2 worm cellular contexts compared by ENCODE assay signal in genomic region chrII:14275045-14275444, ce11.
TF ChIP-seq lines count a peak whose summit lies in the region.

No protein-coding gene starts in this region.

TF ChIP-seq in whole organism, L4 larva, 104 proteins besides CTCF, POLR2A, EP300 and RAD21:
- 0 out of 2 replicates have a peak, but pooled peaks have one; percentile 10 for TF ChIP-seq set-16 (GFP tag; IDR thresholded peaks at IDR 0.05; lab: Robert Waterston, UW)
- peak; percentile 71; the same call in 1 of the 2 replicates for TF ChIP-seq nhr-42 (GFP tag; IDR thresholded peaks at IDR 0.05; lab: Robert Waterston, UW)

TF ChIP-seq in whole organism, young adult, 124 proteins besides CTCF, POLR2A, EP300 and RAD21:
- TF ChIP-seq nfyb-1 (GFP tag; IDR thresholded peaks at IDR 0.05; lab: Robert Waterston, UW) (0 out of 2 replicates have a peak, but pooled peaks have one; percentile 18), cebp-2 (GFP tag; IDR thresholded peaks at IDR 0.05; lab: Robert Waterston, UW) (peak; percentile 78; the same call in 1 of the 2 replicates)
